Worm (Caenorhabditis elegans): ENCODE data around the gene C08B6.18.

Gene C08B6.18

DNA sequence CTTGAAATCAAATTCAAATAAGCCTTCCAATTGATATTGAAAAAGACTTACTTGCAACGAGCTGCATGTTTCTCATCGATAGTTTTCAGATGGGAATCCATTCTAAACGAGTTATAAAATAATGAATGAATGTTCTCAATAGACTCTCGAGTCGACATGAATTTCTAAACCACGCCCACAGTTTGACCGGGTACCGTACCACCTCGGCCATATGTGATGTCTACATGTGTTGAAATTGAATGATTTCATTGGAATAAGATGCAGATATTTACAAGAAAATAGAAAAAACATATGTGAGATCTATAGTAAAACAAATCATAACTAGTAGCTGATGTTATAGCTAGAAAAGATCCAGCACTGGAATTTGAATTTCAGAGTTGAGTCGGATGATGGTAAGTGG, 43.5 kb downstream of the C08B6.18 start, which contains the start of gene R04B5.7:
TSS of gene R04B5.7 (minus strand) at position 101 of the 400 bp plus-strand sequence.
- no peak for TF ChIP-seq mel-28 (tag; optimal IDR thresholded peaks at IDR 0.05; ENCODE audit: borderline replicate concordance)
- TF ChIP-seq nhr-120 (GFP tag; IDR thresholded peaks at IDR 0.05) = no peak
- TF ChIP-seq T26A5.8 (tag; optimal IDR thresholded peaks at IDR 0.05) = no peak
- TF ChIP-seq ztf-28 (GFP tag; IDR thresholded peaks at IDR 0.05) = no peak
- no peak for TF ChIP-seq F49E8.2 (tag; optimal IDR thresholded peaks at IDR 0.05; ENCODE audit: insufficient read depth)
- TF ChIP-seq sdz-38 (tag; optimal IDR thresholded peaks at IDR 0.05) = no peak
- TF ChIP-seq Y95B8A.8 (GFP tag; IDR thresholded peaks at IDR 0.05) = no peak
- TF ChIP-seq ztf-25 (GFP tag; IDR thresholded peaks at IDR 0.05) = no peak
- no peak for TF ChIP-seq ztf-6 (GFP tag; IDR thresholded peaks at IDR 0.05)
- TF ChIP-seq lin-40 (tag; optimal IDR thresholded peaks at IDR 0.05) = no peak
- TF ChIP-seq hsf-1 (GFP tag; IDR thresholded peaks at IDR 0.05) = no peak
- no peak for TF ChIP-seq sea-2 (GFP tag; IDR thresholded peaks at IDR 0.05)
- no peak for TF ChIP-seq attf-5 (GFP tag; optimal IDR thresholded peaks at IDR 0.05)
- TF ChIP-seq B0035.1 (tag; optimal IDR thresholded peaks at IDR 0.05) = no peak
- no peak for TF ChIP-seq F33H1.4 (GFP tag; IDR thresholded peaks at IDR 0.05)
- no peak for TF ChIP-seq madf-6 (GFP tag; IDR thresholded peaks at IDR 0.05)
- no peak for TF ChIP-seq lin-26 (GFP tag; IDR thresholded peaks at IDR 0.05)

DNA sequence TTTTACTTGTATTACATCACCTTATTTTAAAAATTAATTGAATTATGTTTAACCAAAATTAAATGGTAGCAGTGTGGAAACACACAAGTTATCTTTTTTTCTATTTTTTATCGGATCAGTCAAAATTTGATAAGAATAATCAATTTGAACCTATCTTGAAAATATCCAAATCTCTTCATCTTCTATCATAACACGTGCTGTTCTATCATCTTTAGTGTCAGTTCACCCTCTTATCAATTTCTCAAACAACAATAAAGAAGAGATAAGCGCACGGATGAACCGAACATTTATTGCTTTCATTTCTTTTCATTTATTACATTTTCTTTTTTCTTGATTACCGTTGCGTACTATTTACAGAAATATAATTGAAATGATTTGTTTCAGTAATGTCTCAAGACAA, 46.8 kb downstream of the C08B6.18 start, which contains the start of gene R04B5.5:
TSS of gene R04B5.5 (plus strand) at position 378 of the 400 bp plus-strand sequence.
- TF ChIP-seq nhr-80 (tag; optimal IDR thresholded peaks at IDR 0.05) (peak; percentile 58), cebp-1 (GFP tag; IDR thresholded peaks at IDR 0.05) (no peak), cebp-1 (tag; optimal IDR thresholded peaks at IDR 0.05) (no peak), lin-40 (tag; optimal IDR thresholded peaks at IDR 0.05) (peak; percentile 33), nhr-120 (GFP tag; IDR thresholded peaks at IDR 0.05) (no peak), F39B2.1 (GFP tag; IDR thresholded peaks at IDR 0.05) (no peak)

DNA sequence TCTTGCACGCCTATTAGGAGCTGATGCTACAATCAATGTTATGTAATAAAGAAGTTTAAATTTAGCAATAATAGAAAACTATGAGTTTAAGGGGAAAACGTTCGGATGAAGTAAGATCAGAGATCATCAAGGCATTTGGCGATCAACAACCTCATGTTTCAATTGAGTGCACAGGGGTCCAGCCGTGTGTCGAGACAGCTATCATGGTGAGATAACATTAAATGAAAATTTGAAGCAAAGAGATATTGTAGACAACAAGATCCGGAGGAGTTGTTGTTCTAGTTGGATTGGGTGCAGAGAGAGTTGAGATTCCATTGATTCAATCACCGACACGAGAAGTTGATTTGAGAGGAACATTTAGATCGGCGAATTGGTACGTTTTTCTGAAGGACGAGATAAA, 47.8 kb downstream of the C08B6.18 start:
- TF ChIP-seq F57C9.4 (tag; optimal IDR thresholded peaks at IDR 0.05) (no peak), lin-35 (GFP tag; optimal IDR thresholded peaks at IDR 0.05) (no peak), hmg-1.2 (GFP tag; IDR thresholded peaks at IDR 0.05) (no peak), lsy-27 (tag; optimal IDR thresholded peaks at IDR 0.05; ENCODE audit: borderline replicate concordance, insufficient read depth) (no peak), nfya-1 (tag; optimal IDR thresholded peaks at IDR 0.05; ENCODE audit: borderline replicate concordance, insufficient read depth) (no peak), repo-1 (tag; optimal IDR thresholded peaks at IDR 0.05) (no peak), hlh-26 (GFP tag; conservative IDR thresholded peaks at IDR 0.05) (no peak), aptf-3 (GFP tag; IDR thresholded peaks at IDR 0.05) (no peak), snpc-3.4 (tag; optimal IDR thresholded peaks at IDR 0.05) (no peak), lin-40 (tag; optimal IDR thresholded peaks at IDR 0.05) (no peak), nhr-120 (GFP tag; IDR thresholded peaks at IDR 0.05) (no peak)

DNA sequence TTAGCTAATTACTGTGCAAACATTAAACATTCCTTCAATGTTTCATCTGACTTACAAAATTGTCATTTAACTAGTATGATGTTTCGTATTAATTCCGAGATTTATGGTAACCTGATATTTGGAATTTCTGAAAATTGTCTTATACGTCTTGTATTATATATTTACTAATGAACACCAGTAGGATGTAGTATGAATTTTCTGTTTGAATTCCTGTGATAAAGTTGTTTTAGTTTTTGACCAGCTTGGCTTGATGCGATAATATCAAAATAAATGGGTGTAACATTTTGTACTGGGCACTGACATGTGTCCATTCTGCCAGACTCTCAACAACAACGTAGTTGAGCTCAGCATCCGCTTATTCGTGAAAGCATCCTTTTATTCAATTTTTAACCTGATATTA, 49.1 kb downstream of the C08B6.18 start, which contains the start of gene R04B5.6:
TSS of gene R04B5.6 (plus strand) at position 301 of the 400 bp plus-strand sequence.
- TF ChIP-seq unc-130 (GFP tag; optimal IDR thresholded peaks at IDR 0.05) (no peak), F10E7.11 (tag; optimal IDR thresholded peaks at IDR 0.05) (no peak), F23B12.7 (tag; optimal IDR thresholded peaks at IDR 0.05; ENCODE audit: insufficient read depth) (no peak), lag-1 (GFP tag; IDR thresholded peaks at IDR 0.05) (no peak), B0019.2 (GFP tag; conservative IDR thresholded peaks at IDR 0.05) (no peak), dpl-1 (GFP tag; optimal IDR thresholded peaks at IDR 0.05) (no peak), nfyb-1 (GFP tag; IDR thresholded peaks at IDR 0.05) (no peak), repo-1 (tag; optimal IDR thresholded peaks at IDR 0.05) (no peak), chd-7 (tag; optimal IDR thresholded peaks at IDR 0.05) (no peak), him-1 (tag; optimal IDR thresholded peaks at IDR 0.05) (no peak), sdz-38 (tag; optimal IDR thresholded peaks at IDR 0.05) (no peak), gei-17 (GFP tag; optimal IDR thresholded peaks at IDR 0.05) (no peak), ztf-22 (GFP tag; optimal IDR thresholded peaks at IDR 0.05) (no peak)

Data from whole organism, young adult.